Fruit fly (Drosophila melanogaster): ENCODE data around the gene Hex-t2.
A peak's percentile ranks its signal among the peaks of the same experiment; 100 is the strongest.

Hex-t2 gene

DNA sequence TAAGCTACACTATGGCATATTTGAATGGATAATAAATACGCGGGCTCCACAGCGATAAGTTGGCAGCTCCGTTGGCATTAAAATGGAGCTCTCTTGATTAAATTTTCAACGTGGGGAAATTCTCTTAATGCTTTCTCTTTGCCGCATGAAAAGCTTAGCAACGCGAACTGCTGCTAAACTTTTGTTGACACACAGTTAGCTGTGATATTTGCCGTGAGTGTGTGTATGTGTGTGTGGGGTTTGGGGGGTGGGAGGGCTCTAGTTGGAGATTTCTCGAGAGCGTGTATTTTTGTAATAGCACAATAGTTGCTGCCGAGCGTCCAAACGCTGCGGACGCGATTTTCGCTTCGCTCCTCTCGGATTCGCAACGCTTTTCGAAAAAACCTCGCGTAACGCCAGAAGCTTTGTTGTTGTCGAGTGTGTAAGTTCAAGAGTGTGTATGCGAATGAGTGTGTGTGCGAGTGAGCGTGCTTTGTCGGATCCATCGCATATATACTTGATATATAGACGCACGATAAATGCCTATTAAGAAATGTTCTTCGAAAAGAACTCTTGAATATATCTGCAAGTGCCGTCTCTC lies 10.8 kb downstream of the Hex-t2 start, which contains the start of gene CG5455:
Gene CG5455 (plus strand): TSS at position 302 of the 580 bp plus-strand sequence.
- TF ChIP-seq CG14711 (tag; optimal IDR thresholded peaks at IDR 0.05): peak; percentile 64
- TF ChIP-seq CG5204 (GFP tag; optimal IDR thresholded peaks at IDR 0.05): peak; percentile 36
- TF ChIP-seq cnc (optimal IDR thresholded peaks at IDR 0.05): no peak
- peak; percentile 82 for TF ChIP-seq CG7101 (tag; optimal IDR thresholded peaks at IDR 0.05)
- TF ChIP-seq CG12768 (GFP tag; optimal IDR thresholded peaks at IDR 0.05): peak; percentile 93
- TF ChIP-seq tj (GFP tag; optimal IDR thresholded peaks at IDR 0.05): peak; percentile 83
- TF ChIP-seq Clk (GFP tag; optimal IDR thresholded peaks at IDR 0.05): peak; percentile 89
- peak; percentile 62 for TF ChIP-seq CG1620 (GFP tag; optimal IDR thresholded peaks at IDR 0.05)
- peak; percentile 82 for TF ChIP-seq CG11617 (GFP tag; optimal IDR thresholded peaks at IDR 0.05)
- TF ChIP-seq Mnt (GFP tag; optimal IDR thresholded peaks at IDR 0.05): peak; percentile 87
- TF ChIP-seq pad (GFP tag; optimal IDR thresholded peaks at IDR 0.05): peak; percentile 80
- TF ChIP-seq Hr96 (GFP tag; optimal IDR thresholded peaks at IDR 0.05): peak; percentile 75
- peak; percentile 90 for TF ChIP-seq bab1 (GFP tag; optimal IDR thresholded peaks at IDR 0.05)
- TF ChIP-seq CG33017 (tag; optimal IDR thresholded peaks at IDR 0.05): peak; percentile 87
- TF ChIP-seq Crg-1 (GFP tag; optimal IDR thresholded peaks at IDR 0.05): peak; percentile 68
- no peak for TF ChIP-seq kay (GFP tag; ENCODE audit: borderline replicate concordance)
- TF ChIP-seq cic (GFP tag; optimal IDR thresholded peaks at IDR 0.05): peak; percentile 96
- peak; percentile 93 for TF ChIP-seq ovo (GFP tag; optimal IDR thresholded peaks at IDR 0.05)
- peak; percentile 86 for TF ChIP-seq CG7045 (GFP tag; optimal IDR thresholded peaks at IDR 0.05)
- peak; percentile 66 for TF ChIP-seq toe (GFP tag; optimal IDR thresholded peaks at IDR 0.05)

DNA sequence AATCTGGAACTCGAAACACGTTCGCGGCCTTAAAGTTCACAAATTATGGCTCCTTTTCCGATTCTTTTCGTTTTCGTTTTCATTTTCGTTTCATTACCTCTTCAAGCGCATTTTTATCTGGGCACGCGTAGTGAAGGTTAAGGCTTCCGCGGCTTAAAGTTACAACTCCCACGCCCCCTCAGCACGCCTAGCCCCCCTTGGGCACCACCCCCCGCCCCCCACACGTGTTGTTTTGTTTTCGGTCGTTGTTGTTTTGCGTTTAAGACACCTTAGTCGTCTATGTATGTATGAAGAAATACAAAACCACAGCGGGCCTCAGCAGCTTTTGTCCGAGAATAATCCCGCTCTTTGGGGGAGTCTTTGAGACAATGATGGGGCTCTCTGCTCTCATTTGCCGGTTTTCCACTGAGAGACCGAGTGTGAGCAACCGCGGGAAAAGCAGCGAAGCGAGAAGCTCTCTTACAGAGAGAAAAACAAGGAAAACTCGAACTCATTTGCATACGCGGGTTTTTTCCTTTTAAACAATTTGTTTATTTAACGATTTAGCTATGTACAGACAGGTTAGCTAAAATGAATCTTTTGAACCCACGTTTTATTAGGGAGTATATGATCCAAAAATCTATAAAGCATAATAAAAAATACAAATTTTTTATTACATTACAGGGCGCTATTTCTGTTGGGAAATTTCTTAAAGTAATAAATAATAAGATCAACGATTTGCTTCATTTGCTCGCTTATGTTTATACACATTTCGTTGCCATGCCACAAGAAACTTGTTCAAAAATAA lies 11.9 kb downstream of the Hex-t2 start:
- TF ChIP-seq Clk (GFP tag; optimal IDR thresholded peaks at IDR 0.05) (no peak), Mnt (GFP tag; optimal IDR thresholded peaks at IDR 0.05) (no peak), CG7101 (tag; optimal IDR thresholded peaks at IDR 0.05) (no peak), pad (GFP tag; optimal IDR thresholded peaks at IDR 0.05) (no peak), CG5204 (GFP tag; optimal IDR thresholded peaks at IDR 0.05) (no peak), CG7045 (GFP tag; optimal IDR thresholded peaks at IDR 0.05) (no peak), ovo (GFP tag; optimal IDR thresholded peaks at IDR 0.05) (no peak), Hr96 (GFP tag; optimal IDR thresholded peaks at IDR 0.05) (no peak), Crg-1 (GFP tag; optimal IDR thresholded peaks at IDR 0.05) (no peak), cic (GFP tag; optimal IDR thresholded peaks at IDR 0.05) (no peak), cnc (optimal IDR thresholded peaks at IDR 0.05) (no peak), CG1620 (GFP tag; optimal IDR thresholded peaks at IDR 0.05) (no peak), CG11617 (GFP tag; optimal IDR thresholded peaks at IDR 0.05) (no peak), CG14711 (tag; optimal IDR thresholded peaks at IDR 0.05) (no peak), bab1 (GFP tag; optimal IDR thresholded peaks at IDR 0.05) (no peak), tj (GFP tag; optimal IDR thresholded peaks at IDR 0.05) (no peak), CG12768 (GFP tag; optimal IDR thresholded peaks at IDR 0.05) (no peak)

dm6 chr3R:26463146-26463545 lies 12.7 kb downstream of the Hex-t2 start:
- no peak for TF ChIP-seq pad (GFP tag; optimal IDR thresholded peaks at IDR 0.05)
- TF ChIP-seq Clk (GFP tag; optimal IDR thresholded peaks at IDR 0.05): no peak
- TF ChIP-seq bab1 (GFP tag; optimal IDR thresholded peaks at IDR 0.05): no peak
- TF ChIP-seq CG7101 (tag; optimal IDR thresholded peaks at IDR 0.05): no peak
- TF ChIP-seq Hr96 (GFP tag; optimal IDR thresholded peaks at IDR 0.05): no peak
- no peak for TF ChIP-seq Crg-1 (GFP tag; optimal IDR thresholded peaks at IDR 0.05)
- TF ChIP-seq kay (GFP tag; ENCODE audit: borderline replicate concordance): no peak
- no peak for TF ChIP-seq CG14711 (tag; optimal IDR thresholded peaks at IDR 0.05)
- TF ChIP-seq CG1620 (GFP tag; optimal IDR thresholded peaks at IDR 0.05): no peak

- TF ChIP-seq ovo (GFP tag; optimal IDR thresholded peaks at IDR 0.05) (no peak), CG7101 (tag; optimal IDR thresholded peaks at IDR 0.05) (no peak), CG12768 (GFP tag; optimal IDR thresholded peaks at IDR 0.05) (no peak), toe (GFP tag; optimal IDR thresholded peaks at IDR 0.05) (no peak), cic (GFP tag; optimal IDR thresholded peaks at IDR 0.05) (no peak), kay (GFP tag; ENCODE audit: borderline replicate concordance) (no peak), bab1 (GFP tag; optimal IDR thresholded peaks at IDR 0.05) (no peak), tj (GFP tag; optimal IDR thresholded peaks at IDR 0.05) (no peak), CG33017 (tag; optimal IDR thresholded peaks at IDR 0.05) (no peak), Crg-1 (GFP tag; optimal IDR thresholded peaks at IDR 0.05) (no peak), pad (GFP tag; optimal IDR thresholded peaks at IDR 0.05) (no peak), CG11617 (GFP tag; optimal IDR thresholded peaks at IDR 0.05) (no peak), CG1620 (GFP tag; optimal IDR thresholded peaks at IDR 0.05) (no peak), CG14711 (tag; optimal IDR thresholded peaks at IDR 0.05) (no peak), CG5204 (GFP tag; optimal IDR thresholded peaks at IDR 0.05) (no peak)
Measured at dm6 chr3R:26463558-26463957, 13.1 kb downstream of the Hex-t2 start.

DNA sequence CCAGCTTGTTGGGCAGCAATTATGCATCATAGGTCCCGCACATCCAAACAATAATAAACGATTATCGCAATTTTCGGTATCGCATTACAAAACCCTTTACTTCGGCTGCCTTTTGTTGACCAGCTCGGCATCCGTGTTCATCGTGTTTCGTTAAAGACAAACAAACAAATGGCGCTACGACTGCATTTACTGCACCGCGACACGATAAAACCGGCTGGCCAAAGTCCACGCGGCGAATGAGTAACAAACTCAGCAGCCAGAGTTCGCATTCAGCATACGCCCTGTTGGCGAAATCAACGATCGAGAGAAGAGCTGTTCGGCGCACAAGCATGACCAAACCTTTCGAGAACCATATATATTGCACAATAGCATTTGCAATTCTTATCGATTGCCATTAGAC lies 13.9 kb downstream of the Hex-t2 start:
- TF ChIP-seq CG12768 (GFP tag; optimal IDR thresholded peaks at IDR 0.05) (peak; percentile 71), tj (GFP tag; optimal IDR thresholded peaks at IDR 0.05) (peak; percentile 21), Hr96 (GFP tag; optimal IDR thresholded peaks at IDR 0.05) (peak; percentile 49), cnc (optimal IDR thresholded peaks at IDR 0.05) (no peak), toe (GFP tag; optimal IDR thresholded peaks at IDR 0.05) (peak; percentile 9), Clk (GFP tag; optimal IDR thresholded peaks at IDR 0.05) (no peak), CG14711 (tag; optimal IDR thresholded peaks at IDR 0.05) (no peak), Crg-1 (GFP tag; optimal IDR thresholded peaks at IDR 0.05) (no peak), CG33017 (tag; optimal IDR thresholded peaks at IDR 0.05) (peak; percentile 4), ovo (GFP tag; optimal IDR thresholded peaks at IDR 0.05) (no peak), CG7045 (GFP tag; optimal IDR thresholded peaks at IDR 0.05) (no peak), CG7101 (tag; optimal IDR thresholded peaks at IDR 0.05) (no peak), CG11617 (GFP tag; optimal IDR thresholded peaks at IDR 0.05) (no peak), CG5204 (GFP tag; optimal IDR thresholded peaks at IDR 0.05) (no peak), kay (GFP tag; ENCODE audit: borderline replicate concordance) (peak; percentile 82), cic (GFP tag; optimal IDR thresholded peaks at IDR 0.05) (peak; percentile 11), Mnt (GFP tag; optimal IDR thresholded peaks at IDR 0.05) (peak; percentile 47)

Data from whole organism, adult.